Worm (Caenorhabditis elegans) whole organism, young adult: ENCODE data around the gene ppat-1.

Experiments
- B0035.1 ChIP-seq: sonication (generic microtip); optimal IDR thresholded peaks from 2 replicates; lab custom pipeline; 2016; ENCODE audit warnings: missing genetic modification characterization, mild to moderate bottlenecking, missing compliant biosample characterization, missing genotype, missing genetic modification reagents
- B0261.1 ChIP-seq: sonication (generic microtip); optimal IDR thresholded peaks from 2 replicates; lab custom pipeline; 2016; ENCODE audit warnings: mild to moderate bottlenecking, missing genetic modification characterization, moderate library complexity, missing compliant biosample characterization
- dpl-1 ChIP-seq: fragments of 150-350 bp; optimal IDR thresholded peaks from 2 replicates; lab custom pipeline; 2014; ENCODE audit warnings: missing biosample characterization, missing genetic modification reagents, missing genetic modification characterization
- lin-54 ChIP-seq: fragments of 200-800 bp; sonication (Bioruptor generic); optimal IDR thresholded peaks from 2 replicates; lab custom pipeline; 2018; ENCODE audit warnings: mild to moderate bottlenecking, missing genetic modification characterization, missing compliant biosample characterization
- nhr-27 ChIP-seq: fragments of 200-800 bp; sonication (Bioruptor generic); optimal IDR thresholded peaks from 2 replicates; lab custom pipeline; 2018; ENCODE audit warnings: mild to moderate bottlenecking, missing genetic modification characterization, moderate library complexity, missing compliant biosample characterization
- pha-4 ChIP-seq: fragments of 150-350 bp; sonication (generic microtip); optimal IDR thresholded peaks from 2 replicates; lab custom pipeline; 2014; ENCODE audit warnings: missing biosample characterization, missing genetic modification reagents, missing genetic modification characterization
- snpc-4 ChIP-seq, 5 experiments: fragments of 150-350 bp in 1 of 5; sonication (generic microtip) in 4 of 5; optimal IDR thresholded peaks; 2 replicates each; lab custom pipeline; 2014 to 2018; ENCODE audit warnings: missing genetic modification characterization in 5 of 5, missing biosample characterization in 3 of 5, antibody characterized with exemption in 2 of 5, mild to moderate bottlenecking in 2 of 5, missing compliant biosample characterization in 2 of 5, missing genotype in 2 of 5, moderate library complexity in 2 of 5, missing genetic modification reagents in 1 of 5

DNA sequence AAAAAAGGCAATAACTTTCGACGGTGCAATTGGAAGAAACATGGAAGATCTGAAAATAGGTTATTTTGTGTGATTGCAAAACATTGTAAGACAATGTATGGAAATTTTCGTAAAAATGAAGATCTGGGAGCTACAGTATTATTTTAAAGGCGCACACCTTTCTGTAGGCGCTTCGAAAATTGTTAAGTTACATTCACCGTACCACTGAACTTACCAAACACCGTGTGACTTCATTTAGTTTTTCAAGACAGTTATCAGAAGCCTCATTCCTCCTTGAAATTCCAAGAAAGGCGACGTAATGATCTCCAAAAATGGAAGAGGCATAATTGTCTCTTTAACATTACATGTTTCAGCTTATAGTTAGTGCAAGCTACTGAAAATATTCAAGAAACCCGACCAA lies 35.2 kb upstream of the ppat-1 start:
- no peak for TF ChIP-seq B0035.1 (tag; lab: Kevin White, UChicago)
- no peak for TF ChIP-seq nhr-27 (tag; lab: Kevin White, UChicago)
- TF ChIP-seq lin-54 (GFP tag; lab: Kevin White, UChicago) = no peak
- TF ChIP-seq snpc-4 (GFP tag; optimal IDR thresholded peaks at IDR 0.05; lab: Kevin White, UChicago) = no peak
- no peak for TF ChIP-seq snpc-4 (tag; optimal IDR thresholded peaks at IDR 0.05; lab: Kevin White, UChicago)
- no peak for TF ChIP-seq B0261.1 (tag; lab: Kevin White, UChicago)
- no peak for TF ChIP-seq dpl-1 (GFP tag; lab: Kevin White, UChicago)
- no peak for TF ChIP-seq pha-4
